Worm (Caenorhabditis elegans): Measurements from ENCODE around the gene wsp-1.

DNA sequence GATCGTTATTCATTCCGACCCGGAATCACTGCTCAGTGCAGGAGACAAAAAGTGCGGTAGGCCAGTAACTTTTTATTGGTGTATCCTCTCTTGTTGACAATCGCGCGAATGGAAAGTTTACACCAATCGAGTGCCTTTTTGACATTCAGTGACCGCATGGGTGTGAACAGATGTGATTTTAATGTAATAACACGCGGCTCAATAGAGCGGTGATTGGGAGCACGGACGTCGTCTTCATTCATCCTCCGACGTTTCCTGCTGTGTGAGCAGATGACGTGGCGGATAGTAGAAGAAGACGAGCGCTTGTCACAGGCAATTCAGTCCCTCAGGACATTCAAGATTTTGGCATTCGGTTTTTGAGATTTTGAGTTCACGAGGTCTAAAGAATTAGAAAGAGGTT is 16.2 kb downstream of the wsp-1 start:
- TF ChIP-seq ceh-88 (GFP tag; IDR thresholded peaks at IDR 0.05): no peak
- no peak for TF ChIP-seq fos-1 (tag; optimal IDR thresholded peaks at IDR 0.05)
- TF ChIP-seq pax-3 (tag; optimal IDR thresholded peaks at IDR 0.05): no peak
- TF ChIP-seq pqm-1 (tag; optimal IDR thresholded peaks at IDR 0.05): no peak
- no peak for TF ChIP-seq ztf-11 (tag; optimal IDR thresholded peaks at IDR 0.05)
